Fruit fly (Drosophila melanogaster) whole organism, embryonic: ENCODE measurements around the gene Tsen34.

Experiments
- CG10274 ChIP-seq: fragments of 200-800 bp; sonication (Bioruptor generic); optimal IDR thresholded peaks from 3 replicates; lab custom pipeline; 2017; ENCODE audit warnings: missing biosample characterization, mild to moderate bottlenecking, missing genetic modification characterization
- CG11247 ChIP-seq: fragments of 200-800 bp; sonication (Bioruptor generic); IDR thresholded peaks from 2 replicates; pipeline ENCODE4 v1.3.6; 2022; ENCODE audit warnings: missing biosample characterization, missing genetic modification characterization
- CG12769 ChIP-seq: fragments of 200-800 bp; sonication (Bioruptor generic); optimal IDR thresholded peaks from 2 replicates; lab custom pipeline; 2019; ENCODE audit warnings: missing biosample characterization, mild to moderate bottlenecking, missing genetic modification characterization, moderate library complexity
- CG13624 ChIP-seq: fragments of 200-800 bp; sonication (Bioruptor generic); optimal IDR thresholded peaks from 2 replicates; lab custom pipeline; 2016; ENCODE audit warnings: missing biosample characterization, missing genetic modification characterization
- CG15011 ChIP-seq: fragments of 200-800 bp; sonication (Bioruptor generic); optimal IDR thresholded peaks from 3 replicates; lab custom pipeline; 2018; ENCODE audit warnings: missing biosample characterization, mild to moderate bottlenecking, missing genetic modification characterization
- CG18619 ChIP-seq: fragments of 200-800 bp; sonication (Bioruptor generic); optimal IDR thresholded peaks from 3 replicates; lab custom pipeline; 2017; ENCODE audit warnings: missing biosample characterization, mild to moderate bottlenecking, missing genetic modification characterization
- CG32532 ChIP-seq: fragments of 200-800 bp; sonication (Bioruptor generic); IDR thresholded peaks from 2 replicates; pipeline ENCODE4 v1.3.6; 2022; ENCODE audit warnings: missing biosample characterization, missing genetic modification characterization
- CG34376 ChIP-seq: fragments of 200-800 bp; sonication (Bioruptor generic); optimal IDR thresholded peaks from 2 replicates; lab custom pipeline; 2018; ENCODE audit warnings: missing biosample characterization, mild to moderate bottlenecking, missing genetic modification characterization
- CG5953 ChIP-seq: fragments of 200-800 bp; sonication (Bioruptor generic); IDR thresholded peaks from 2 replicates; pipeline ENCODE4 v1.3.6; 2022; ENCODE audit warnings: missing biosample characterization, missing genetic modification characterization
- CG7271 ChIP-seq: fragments of 200-800 bp; sonication (Bioruptor generic); optimal IDR thresholded peaks from 2 replicates; lab custom pipeline; 2018; ENCODE audit warnings: missing biosample characterization, mild to moderate bottlenecking, missing genetic modification characterization, moderate library complexity
- CG9215 ChIP-seq: fragments of 200-800 bp; sonication (Bioruptor generic); IDR thresholded peaks from 2 replicates; pipeline ENCODE4 v1.3.6; 2022; ENCODE audit warnings: missing biosample characterization, missing genetic modification characterization
- Dek ChIP-seq: fragments of 200-800 bp; sonication (Bioruptor generic); optimal IDR thresholded peaks from 3 replicates; lab custom pipeline; 2019; ENCODE audit warnings: missing biosample characterization, mild to moderate bottlenecking, missing genetic modification characterization, moderate library complexity
- Dip3 ChIP-seq: fragments of 200-800 bp; sonication (Bioruptor generic); optimal IDR thresholded peaks from 3 replicates; lab custom pipeline; 2016; ENCODE audit warnings: missing biosample characterization, missing genetic modification characterization
- Eip74EF ChIP-seq, 2 experiments: fragments of 200-800 bp in 1 of 2; fragments of >200 bp in 1 of 2; sonication (Bioruptor generic) in 1 of 2; optimal IDR thresholded peaks; 2 replicates each; lab custom pipeline; 2017 to 2019; ENCODE audit warnings: missing biosample characterization in 2 of 2, missing genetic modification characterization in 2 of 2, mild to moderate bottlenecking in 1 of 2, moderate library complexity in 1 of 2
- HHEX ChIP-seq: fragments of 200-800 bp; sonication (Bioruptor generic); optimal IDR thresholded peaks from 3 replicates; lab custom pipeline; 2017; ENCODE audit warnings: missing biosample characterization, mild to moderate bottlenecking, missing genetic modification characterization, missing genetic modification reagents
- Hmx ChIP-seq: fragments of 200-800 bp; sonication (Bioruptor generic); optimal IDR thresholded peaks from 2 replicates; lab custom pipeline; 2016; ENCODE audit warnings: missing biosample characterization, missing genetic modification characterization
- Mrtf ChIP-seq: fragments of 200-800 bp; sonication (Bioruptor generic); IDR thresholded peaks from 3 replicates; pipeline ENCODE4 v1.3.6; 2022; ENCODE audit warnings: missing biosample characterization, missing genetic modification characterization
- Nf-YC ChIP-seq: fragments of 200-800 bp; optimal IDR thresholded peaks from 3 replicates; lab custom pipeline; 2019; ENCODE audit warnings: missing biosample characterization, mild to moderate bottlenecking, missing genetic modification characterization, moderate library complexity
- Oli ChIP-seq: fragments of 200-800 bp; sonication (Bioruptor generic); optimal IDR thresholded peaks from 2 replicates; lab custom pipeline; 2018; ENCODE audit warnings: missing biosample characterization, mild to moderate bottlenecking, missing genetic modification characterization, moderate library complexity
- Pdp1 ChIP-seq, 2 experiments: fragments of 200-800 bp; sonication (Bioruptor generic); optimal IDR thresholded peaks; 3 replicates each; lab custom pipeline; 2016; ENCODE audit warnings: missing biosample characterization in 2 of 2, missing genetic modification characterization in 2 of 2, mild to moderate bottlenecking in 1 of 2, moderate library complexity in 1 of 2
- Sin3A ChIP-seq: fragments of >200 bp; optimal IDR thresholded peaks from 2 replicates; lab custom pipeline; 2018
- Sox102F ChIP-seq: fragments of 200-800 bp; sonication (Bioruptor generic); optimal IDR thresholded peaks from 2 replicates; lab custom pipeline; 2018; ENCODE audit warnings: missing biosample characterization, mild to moderate bottlenecking, missing genetic modification characterization, moderate library complexity
- Spps ChIP-seq: fragments of 200-800 bp; sonication (Bioruptor generic); optimal IDR thresholded peaks from 2 replicates; lab custom pipeline; 2018; ENCODE audit warnings: missing biosample characterization, mild to moderate bottlenecking, missing genetic modification characterization
- Sry-δ ChIP-seq: fragments of 200-800 bp; sonication (Bioruptor generic); optimal IDR thresholded peaks from 2 replicates; lab custom pipeline; 2016; ENCODE audit warnings: missing biosample characterization, missing genetic modification characterization
- Ssrp ChIP-seq: fragments of 200-800 bp; sonication (Bioruptor generic); optimal IDR thresholded peaks from 2 replicates; lab custom pipeline; 2018; ENCODE audit warnings: missing biosample characterization, mild to moderate bottlenecking, missing genetic modification characterization, moderate library complexity
- Vsx1 ChIP-seq: fragments of 200-800 bp; sonication (Bioruptor generic); optimal IDR thresholded peaks from 2 replicates; lab custom pipeline; 2017; ENCODE audit warnings: missing biosample characterization, mild to moderate bottlenecking, missing genetic modification characterization, missing genetic modification reagents
- Xrp1 ChIP-seq: fragments of 200-800 bp; sonication (Bioruptor generic); IDR thresholded peaks from 2 replicates; pipeline ENCODE4 v1.3.6; 2022; ENCODE audit warnings: missing biosample characterization, missing genetic modification characterization
- az2 ChIP-seq: fragments of 200-800 bp; sonication (Bioruptor generic); optimal IDR thresholded peaks from 3 replicates; lab custom pipeline; 2016; ENCODE audit warnings: missing biosample characterization, missing genetic modification characterization
- bigmax ChIP-seq: fragments of 200-800 bp; sonication (Bioruptor generic); optimal IDR thresholded peaks from 2 replicates; lab custom pipeline; 2018; ENCODE audit warnings: missing biosample characterization, mild to moderate bottlenecking, missing genetic modification characterization
- chif ChIP-seq, 2 experiments: fragments of 200-800 bp; sonication (Bioruptor generic); optimal IDR thresholded peaks; 3 replicates each; lab custom pipeline; 2016; ENCODE audit warnings: missing biosample characterization in 2 of 2, missing genetic modification characterization in 2 of 2
- dan ChIP-seq: fragments of 200-800 bp; sonication (Bioruptor generic); IDR thresholded peaks from 2 replicates; pipeline ENCODE4 v1.3.6; 2022; ENCODE audit warnings: missing biosample characterization, missing genetic modification characterization
- danr ChIP-seq: fragments of 200-800 bp; sonication (Bioruptor generic); IDR thresholded peaks from 2 replicates; pipeline ENCODE4 v1.3.6; 2022; ENCODE audit warnings: missing biosample characterization, missing genetic modification characterization
- en ChIP-seq: fragments of 200-800 bp; sonication (Bioruptor generic); optimal IDR thresholded peaks from 2 replicates; lab custom pipeline; 2016; ENCODE audit warnings: missing biosample characterization, missing genetic modification characterization
- ewg ChIP-seq: fragments of 200-800 bp; sonication (Bioruptor generic); optimal IDR thresholded peaks from 3 replicates; lab custom pipeline; 2017; ENCODE audit warnings: mild to moderate bottlenecking, missing biosample characterization, missing genetic modification reagents, missing genetic modification characterization
- grau ChIP-seq: fragments of 200-800 bp; optimal IDR thresholded peaks from 3 replicates; lab custom pipeline; 2019; ENCODE audit warnings: missing biosample characterization, mild to moderate bottlenecking, missing genetic modification characterization, moderate library complexity
- gro ChIP-seq: fragments of 200-800 bp; sonication (Bioruptor generic); optimal IDR thresholded peaks from 2 replicates; lab custom pipeline; 2016; ENCODE audit warnings: missing biosample characterization, missing genetic modification characterization
- h ChIP-seq: fragments of >200 bp; optimal IDR thresholded peaks from 2 replicates; lab custom pipeline; 2017
- ind ChIP-seq: fragments of 200-800 bp; sonication (Bioruptor generic); optimal IDR thresholded peaks from 3 replicates; lab custom pipeline; 2016; ENCODE audit warnings: missing biosample characterization, missing genetic modification characterization
- jigr1 ChIP-seq: fragments of 200-800 bp; sonication (Bioruptor generic); IDR thresholded peaks from 3 replicates; pipeline ENCODE4 v1.3.6; 2022; ENCODE audit warnings: missing biosample characterization, missing genetic modification characterization
- kni ChIP-seq: fragments of 200-800 bp; sonication (Bioruptor generic); optimal IDR thresholded peaks from 3 replicates; lab custom pipeline; 2017; ENCODE audit warnings: mild to moderate bottlenecking, missing biosample characterization, missing genetic modification reagents, missing genetic modification characterization
- otp ChIP-seq: fragments of 200-800 bp; sonication (Bioruptor generic); IDR thresholded peaks from 3 replicates; pipeline ENCODE4, ENCODE4 v1.3.6; 2022; ENCODE audit warnings: missing biosample characterization, missing genetic modification characterization
- p53 ChIP-seq: fragments of 200-800 bp; sonication (Bioruptor generic); optimal IDR thresholded peaks from 2 replicates; lab custom pipeline; 2016; ENCODE audit warnings: missing biosample characterization, missing genetic modification characterization
- phol ChIP-seq: fragments of 200-800 bp; sonication (Bioruptor generic); optimal IDR thresholded peaks from 3 replicates; lab custom pipeline; 2018; ENCODE audit warnings: missing biosample characterization, mild to moderate bottlenecking, missing genetic modification characterization, moderate library complexity
- psq ChIP-seq: fragments of 200-800 bp; sonication (Bioruptor generic); optimal IDR thresholded peaks from 2 replicates; lab custom pipeline; 2017; ENCODE audit warnings: missing biosample characterization, missing genetic modification characterization
- sima ChIP-seq: fragments of 200-800 bp; sonication (Bioruptor generic); optimal IDR thresholded peaks from 2 replicates; lab custom pipeline; 2016; ENCODE audit warnings: missing biosample characterization, missing genetic modification characterization
- slbo ChIP-seq: fragments of 200-800 bp; sonication (Bioruptor generic); IDR thresholded peaks from 2 replicates; pipeline ENCODE4 v1.3.6; 2022; ENCODE audit warnings: missing biosample characterization, missing genetic modification characterization
- tio ChIP-seq: fragments of 200-800 bp; sonication (Bioruptor generic); optimal IDR thresholded peaks from 2 replicates; lab custom pipeline; 2017; ENCODE audit warnings: missing biosample characterization, missing genetic modification characterization, inconsistent platforms
- tna ChIP-seq: fragments of 200-800 bp; sonication (Bioruptor generic); IDR thresholded peaks from 2 replicates; pipeline ENCODE4 v1.3.6; 2022; ENCODE audit warnings: missing biosample characterization, missing genetic modification characterization; ENCODE audit not compliant: partially characterized antibody
- wdn ChIP-seq: fragments of 200-800 bp; sonication (Bioruptor generic); IDR thresholded peaks from 2 replicates; pipeline ENCODE4 v1.3.6; 2022; ENCODE audit warnings: missing biosample characterization, missing genetic modification characterization
- z ChIP-seq: fragments of 200-800 bp; sonication (Bioruptor generic); IDR thresholded peaks from 3 replicates; pipeline ENCODE4 v1.3.6; 2022; ENCODE audit warnings: missing biosample characterization, missing genetic modification characterization

The Tsen34 gene

DNA sequence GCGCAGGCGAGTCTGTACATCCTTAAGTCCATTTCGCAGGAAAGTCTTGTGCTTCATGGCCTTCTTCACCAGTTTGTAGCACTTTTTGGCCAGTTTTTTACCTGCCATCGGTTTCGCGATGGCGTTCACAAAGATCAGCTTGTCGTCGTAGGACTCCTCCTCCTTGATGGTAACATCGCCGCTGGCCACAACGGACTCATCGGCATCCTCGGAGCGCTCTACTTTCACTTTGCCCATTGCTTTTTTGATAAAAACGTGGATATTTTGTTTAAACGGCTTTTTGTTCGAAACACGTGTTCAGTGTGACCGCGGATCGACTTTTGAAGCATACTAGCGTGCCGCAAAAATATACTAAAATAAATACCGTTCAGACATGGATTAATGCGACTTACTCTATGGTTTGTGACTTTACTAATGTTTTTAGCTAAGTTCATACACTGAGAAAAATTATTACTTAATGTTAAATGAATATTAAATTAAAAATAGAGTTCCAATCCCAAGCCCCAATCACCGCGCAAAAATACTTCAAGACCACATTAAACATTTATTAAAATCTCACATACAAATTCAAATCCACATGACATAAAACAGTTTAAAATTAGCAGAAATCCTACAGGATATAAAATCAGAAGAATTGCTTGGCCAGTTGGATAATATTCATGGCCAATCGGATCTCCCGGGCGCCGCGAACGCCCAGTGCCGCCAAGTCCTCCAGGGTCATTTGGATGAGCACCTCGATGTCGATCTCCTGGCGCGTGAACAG is 40.4 kb upstream of the Tsen34 start, which contains the start of gene NHP2 (continued):
- TF ChIP-seq CG7271 (no peak), Vsx1 (GFP tag; lab: Kevin White, UChicago) (peak; percentile 78), CG34376 (peak; percentile 61), psq (peak; percentile 72), CG11247 (no peak; the same call in 1 of the 2 replicates), wdn (GFP tag; lab: Robert Waterston, UW) (peak; percentile 76; the same call in 1 of the 2 replicates), Sry-δ (GFP tag; lab: Kevin White, UChicago) (peak; percentile 7), sima (no peak), gro (GFP tag; lab: Kevin White, UChicago) (peak; percentile 68), Spps (tag; lab: Kevin White, UChicago) (peak; percentile 67), z (GFP tag; lab: Robert Waterston, UW) (peak; percentile 50; the same call in 1 of the 3 replicates), ind (GFP tag; lab: Kevin White, UChicago) (peak; percentile 81), CG15011 (no peak), slbo (GFP tag; lab: Robert Waterston, UW) (peak; percentile 84), Hmx (GFP tag; lab: Kevin White, UChicago) (no peak), Ssrp (tag; lab: Kevin White, UChicago) (peak; percentile 70), en (GFP tag; lab: Kevin White, UChicago) (peak; percentile 33), Xrp1 (peak; percentile 88), HHEX (GFP tag; lab: Kevin White, UChicago) (peak; percentile 85), danr (peak; percentile 31; the same call in 1 of the 2 replicates), Sox102F (GFP tag; lab: Kevin White, UChicago) (no peak), Sin3A (lab: Kevin White, UChicago) (peak; percentile 22), kni (GFP tag; lab: Kevin White, UChicago) (no peak), Nf-YC (tag; lab: Kevin White, UChicago) (no peak), phol (tag; lab: Kevin White, UChicago) (peak; percentile 87), p53 (no peak), tio (GFP tag; lab: Kevin White, UChicago) (no peak), CG5953 (GFP tag; lab: Robert Waterston, UW) (peak; percentile 82), az2 (GFP tag; lab: Kevin White, UChicago) (peak; percentile 81), ewg (no peak), CG9215 (GFP tag; lab: Robert Waterston, UW) (peak; percentile 66; the same call in 1 of the 2 replicates), Eip74EF (GFP tag; optimal IDR thresholded peaks at IDR 0.05; lab: Kevin White, UChicago) (no peak), dan (no peak), tna (0 out of 2 replicates have a peak, but pooled peaks have one; percentile 29), bigmax (GFP tag; lab: Kevin White, UChicago) (no peak), Oli (tag; lab: Kevin White, UChicago) (peak; percentile 74), Dek (tag; lab: Kevin White, UChicago) (peak; percentile 88), Pdp1 (GFP tag; optimal IDR thresholded peaks at IDR 0.05; lab: Kevin White, UChicago) (peak in 1 of 2 experiments; percentile 65), CG10274 (no peak), CG32532 (peak; percentile 90), grau (tag; lab: Kevin White, UChicago) (peak; percentile 82), Mrtf (GFP tag; lab: Robert Waterston, UW) (no peak; the same call in 2 of the 3 replicates), otp (GFP tag; lab: Robert Waterston, UW) (peak; percentile 82; the same call in 2 of the 3 replicates), chif (GFP tag; optimal IDR thresholded peaks at IDR 0.05; lab: Kevin White, UChicago) (peak; percentile 48 to 69), Dip3 (GFP tag; lab: Kevin White, UChicago) (peak; percentile 50), jigr1 (GFP tag; lab: Robert Waterston, UW) (no peak), CG18619 (GFP tag; lab: Kevin White, UChicago) (peak; percentile 85), CG13624 (GFP tag; lab: Kevin White, UChicago) (peak; percentile 49), CG12769 (tag; lab: Kevin White, UChicago) (no peak), h (lab: Kevin White, UChicago) (no peak)
